Fruit fly (Drosophila melanogaster): ENCODE results near the gene lft.

The lft gene

DNA sequence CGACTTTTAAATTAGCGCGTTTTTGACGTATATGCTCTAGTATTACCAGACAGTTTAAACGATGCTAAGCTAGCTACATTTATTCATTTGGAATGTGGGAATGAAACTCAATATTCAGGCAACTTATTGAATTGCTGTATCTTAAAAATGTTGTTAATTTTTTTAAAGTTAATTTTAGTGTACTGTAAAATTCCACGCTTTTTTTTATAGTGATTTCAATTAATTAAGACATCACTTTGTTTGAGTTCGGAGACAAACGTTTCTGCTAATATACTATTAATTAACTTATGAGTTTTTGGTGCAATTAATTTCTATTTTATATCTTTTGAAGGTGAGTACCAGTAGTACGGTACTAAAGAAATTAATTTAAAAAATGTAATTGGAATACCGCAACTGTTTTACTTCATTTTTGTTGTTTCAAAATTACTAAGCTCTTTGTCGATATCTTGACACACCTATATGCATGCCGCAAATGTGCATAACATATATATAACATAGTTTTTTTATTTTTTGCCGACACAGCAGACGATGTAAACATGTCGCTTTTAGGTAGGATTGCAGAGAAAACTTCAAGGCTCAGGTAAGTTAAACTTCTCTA, 22.0 kb downstream of the lft start, which contains the start of the genes Cdk1 and mRpS7 (continued):
- TF ChIP-seq Fer3 (tag; optimal IDR thresholded peaks at IDR 0.05) (peak; percentile 74), CG17359 (tag; optimal IDR thresholded peaks at IDR 0.05) (peak; percentile 66), chn (GFP tag; optimal IDR thresholded peaks at IDR 0.05) (peak; percentile 44), tap (tag; optimal IDR thresholded peaks at IDR 0.05) (peak; percentile 61), Hsf (GFP tag; optimal IDR thresholded peaks at IDR 0.05) (peak; percentile 79), en (GFP tag; optimal IDR thresholded peaks at IDR 0.05) (no peak), chif (GFP tag; optimal IDR thresholded peaks at IDR 0.05) (peak; percentile 17 to 53), Dek (tag; optimal IDR thresholded peaks at IDR 0.05) (peak; percentile 81), salm (tag; optimal IDR thresholded peaks at IDR 0.05) (peak; percentile 66), sc (optimal IDR thresholded peaks at IDR 0.05) (no peak), sc (GFP tag; optimal IDR thresholded peaks at IDR 0.05) (peak; percentile 36), Camta (GFP tag; optimal IDR thresholded peaks at IDR 0.05) (peak; percentile 57), CG2120 (GFP tag; optimal IDR thresholded peaks at IDR 0.05) (peak; percentile 80), cad (GFP tag; optimal IDR thresholded peaks at IDR 0.05) (no peak), oc (tag; optimal IDR thresholded peaks at IDR 0.05) (no peak), Dad (GFP tag; optimal IDR thresholded peaks at IDR 0.05) (peak; percentile 21), disco-r (GFP tag; optimal IDR thresholded peaks at IDR 0.05) (peak; percentile 18), CG14860 (GFP tag; IDR thresholded peaks at IDR 0.05; ENCODE audit: partially characterized antibody) (no peak), crp (GFP tag; optimal IDR thresholded peaks at IDR 0.05) (peak in 1 of 2 experiments; percentile 35), Vsx1 (GFP tag; optimal IDR thresholded peaks at IDR 0.05) (peak; percentile 47), CG6765 (GFP tag; optimal IDR thresholded peaks at IDR 0.05) (no peak), Gug (GFP tag; IDR thresholded peaks at IDR 0.05) (no peak), ci (GFP tag; IDR thresholded peaks at IDR 0.05) (peak; percentile 82; the same call in 2 of the 3 replicates), CG6654 (GFP tag; optimal IDR thresholded peaks at IDR 0.05) (peak; percentile 7), phol (tag; optimal IDR thresholded peaks at IDR 0.05) (peak; percentile 89), pan (optimal IDR thresholded peaks at IDR 0.05) (no peak), pan (GFP tag; optimal IDR thresholded peaks at IDR 0.05 in 1 of 2, IDR thresholded peaks at IDR 0.05 in 1 of 2) (peak in 1 of 2 experiments; percentile 82), gem (tag; optimal IDR thresholded peaks at IDR 0.05) (peak; percentile 90), CG15269 (tag; optimal IDR thresholded peaks at IDR 0.05) (peak; percentile 83), CG4404 (GFP tag; IDR thresholded peaks at IDR 0.05) (peak; percentile 48), CG14710 (tag; optimal IDR thresholded peaks at IDR 0.05) (peak; percentile 87), CG1603 (tag; optimal IDR thresholded peaks at IDR 0.05) (peak; percentile 98), CG13424 (tag; optimal IDR thresholded peaks at IDR 0.05) (peak; percentile 73), Aef1 (GFP tag; IDR thresholded peaks at IDR 0.05) (peak; percentile 53), CG17385 (GFP tag; optimal IDR thresholded peaks at IDR 0.05) (peak; percentile 68), usp (GFP tag; optimal IDR thresholded peaks at IDR 0.05) (no peak), kah (GFP tag; optimal IDR thresholded peaks at IDR 0.05) (no peak), Mes4 (GFP tag; optimal IDR thresholded peaks at IDR 0.05) (peak; percentile 47), NC2α (GFP tag; optimal IDR thresholded peaks at IDR 0.05) (no peak), sug (tag; optimal IDR thresholded peaks at IDR 0.05) (peak; percentile 65), CG16779 (GFP tag; IDR thresholded peaks at IDR 0.05) (no peak), CG5180 (GFP tag; optimal IDR thresholded peaks at IDR 0.05) (no peak), tup (GFP tag; optimal IDR thresholded peaks at IDR 0.05) (no peak), gsb-n (tag; optimal IDR thresholded peaks at IDR 0.05) (peak; percentile 76), Lhr (GFP tag; optimal IDR thresholded peaks at IDR 0.05) (peak; percentile 45), NfI (GFP tag; optimal IDR thresholded peaks at IDR 0.05) (peak; percentile 76), CG4730 (GFP tag; IDR thresholded peaks at IDR 0.05) (peak; percentile 41), Hey (tag; optimal IDR thresholded peaks at IDR 0.05) (no peak), CG30020 (tag; optimal IDR thresholded peaks at IDR 0.05) (peak; percentile 100), Drgx (GFP tag; IDR thresholded peaks at IDR 0.05) (peak; percentile 53; the same call in 1 of the 2 replicates)

Measured in whole organism, embryonic.